Fruit fly (Drosophila melanogaster) whole organism, embryonic: Measurements from ENCODE around the gene Gbeta76C.

ENCODE experiments used
- ATbp ChIP-seq: fragments of 200-800 bp; sonication (Bioruptor generic); optimal IDR thresholded peaks from 2 replicates; lab custom pipeline; 2017; ENCODE audit warnings: missing biosample characterization, mild to moderate bottlenecking, missing genetic modification characterization, missing genetic modification reagents
- Aef1 ChIP-seq: fragments of 200-800 bp; sonication (Bioruptor generic); IDR thresholded peaks from 3 replicates; pipeline ENCODE4 v1.3.6; 2022; ENCODE audit warnings: missing biosample characterization, missing genetic modification characterization
- Asciz ChIP-seq: fragments of 200-800 bp; sonication (Bioruptor generic); optimal IDR thresholded peaks from 2 replicates; lab custom pipeline; 2017; ENCODE audit warnings: missing biosample characterization, mild to moderate bottlenecking, missing genetic modification characterization, missing genetic modification reagents
- Atf-2 ChIP-seq: fragments of 200-800 bp; sonication (Bioruptor generic); optimal IDR thresholded peaks from 2 replicates; lab custom pipeline; 2016; ENCODE audit warnings: missing biosample characterization, missing genetic modification characterization
- Awh ChIP-seq: fragments of 200-800 bp; sonication (Bioruptor generic); IDR thresholded peaks from 2 replicates; pipeline ENCODE4, ENCODE4 v1.3.6; 2022; ENCODE audit warnings: missing biosample characterization, missing genetic modification characterization
- CG11085 ChIP-seq: fragments of 200-800 bp; sonication (Bioruptor generic); IDR thresholded peaks from 2 replicates; pipeline ENCODE4 v1.3.6; 2022; ENCODE audit warnings: missing biosample characterization, missing genetic modification characterization
- CG12071 ChIP-seq: fragments of 200-800 bp; sonication (Bioruptor generic); optimal IDR thresholded peaks from 3 replicates; lab custom pipeline; 2018; ENCODE audit warnings: missing biosample characterization, mild to moderate bottlenecking, missing genetic modification characterization
- CG13123 ChIP-seq: fragments of 200-800 bp; sonication (Bioruptor generic); optimal IDR thresholded peaks from 2 replicates; lab custom pipeline; 2016; ENCODE audit warnings: missing biosample characterization, missing genetic modification characterization
- CG13296 ChIP-seq: fragments of 200-800 bp; sonication (Bioruptor generic); optimal IDR thresholded peaks from 3 replicates; lab custom pipeline; 2018; ENCODE audit warnings: missing biosample characterization, mild to moderate bottlenecking, missing genetic modification characterization
- CG15601 ChIP-seq: fragments of 200-800 bp; sonication (Bioruptor generic); optimal IDR thresholded peaks from 3 replicates; lab custom pipeline; 2019; ENCODE audit warnings: missing biosample characterization, mild to moderate bottlenecking, missing genetic modification characterization, moderate library complexity
- CG17328 ChIP-seq: fragments of 200-800 bp; sonication (Bioruptor generic); IDR thresholded peaks from 2 replicates; pipeline ENCODE4 v1.3.6; 2022; ENCODE audit warnings: missing biosample characterization, missing genetic modification characterization
- CG17829 ChIP-seq: fragments of 200-800 bp; optimal IDR thresholded peaks from 2 replicates; lab custom pipeline; 2019; ENCODE audit warnings: missing biosample characterization, mild to moderate bottlenecking, missing genetic modification characterization, moderate library complexity
- CG18619 ChIP-seq: fragments of 200-800 bp; sonication (Bioruptor generic); optimal IDR thresholded peaks from 3 replicates; lab custom pipeline; 2017; ENCODE audit warnings: missing biosample characterization, mild to moderate bottlenecking, missing genetic modification characterization
- CG2678 ChIP-seq: fragments of 200-800 bp; sonication (Bioruptor generic); optimal IDR thresholded peaks from 3 replicates; lab custom pipeline; 2019; ENCODE audit warnings: missing biosample characterization, mild to moderate bottlenecking, missing genetic modification characterization, moderate library complexity
- CG2712 ChIP-seq: fragments of 200-800 bp; optimal IDR thresholded peaks from 3 replicates; lab custom pipeline; 2019; ENCODE audit warnings: missing biosample characterization, mild to moderate bottlenecking, missing genetic modification characterization, moderate library complexity
- CG32532 ChIP-seq: fragments of 200-800 bp; sonication (Bioruptor generic); IDR thresholded peaks from 2 replicates; pipeline ENCODE4 v1.3.6; 2022; ENCODE audit warnings: missing biosample characterization, missing genetic modification characterization
- CG4424 ChIP-seq: fragments of 200-800 bp; sonication (Bioruptor generic); optimal IDR thresholded peaks from 3 replicates; lab custom pipeline; 2016; ENCODE audit warnings: missing biosample characterization, missing genetic modification characterization
- CG5953 ChIP-seq: fragments of 200-800 bp; sonication (Bioruptor generic); IDR thresholded peaks from 2 replicates; pipeline ENCODE4 v1.3.6; 2022; ENCODE audit warnings: missing biosample characterization, missing genetic modification characterization
- CG6254 ChIP-seq: fragments of 200-800 bp; sonication (Bioruptor generic); optimal IDR thresholded peaks from 3 replicates; lab custom pipeline; 2017; ENCODE audit warnings: mild to moderate bottlenecking, missing biosample characterization, missing genetic modification reagents, missing genetic modification characterization
- CG7357 ChIP-seq: fragments of 200-800 bp; sonication (Bioruptor generic); IDR thresholded peaks from 3 replicates; pipeline ENCODE4 v1.3.6; 2022; ENCODE audit warnings: missing biosample characterization, missing genetic modification characterization
- CG7745 ChIP-seq: fragments of 200-800 bp; sonication (Bioruptor generic); optimal IDR thresholded peaks from 2 replicates; lab custom pipeline; 2018; ENCODE audit warnings: missing biosample characterization, mild to moderate bottlenecking, missing genetic modification characterization, moderate library complexity
- CG9437 ChIP-seq: fragments of 200-800 bp; sonication (Bioruptor generic); optimal IDR thresholded peaks from 2 replicates; lab custom pipeline; 2018; ENCODE audit warnings: missing biosample characterization, mild to moderate bottlenecking, missing genetic modification characterization
- CrebB ChIP-seq: fragments of 200-800 bp; sonication (Bioruptor generic); optimal IDR thresholded peaks from 3 replicates; lab custom pipeline; 2018; ENCODE audit warnings: missing biosample characterization, mild to moderate bottlenecking, missing genetic modification characterization
- D19A ChIP-seq: fragments of 200-800 bp; optimal IDR thresholded peaks from 3 replicates; lab custom pipeline; 2019; ENCODE audit warnings: missing biosample characterization, mild to moderate bottlenecking, missing genetic modification characterization, moderate library complexity
- Dll ChIP-seq: fragments of 200-800 bp; sonication (Bioruptor generic); IDR thresholded peaks from 4 replicates; pipeline ENCODE4 v1.3.6; 2022; ENCODE audit warnings: missing biosample characterization, missing genetic modification characterization; ENCODE audit not compliant: partially characterized antibody
- E2f1 ChIP-seq: fragments of 200-800 bp; sonication (Bioruptor generic); IDR thresholded peaks from 2 replicates; pipeline ENCODE4 v1.3.6; 2022; ENCODE audit warnings: missing biosample characterization, missing genetic modification characterization
- Eip74EF ChIP-seq, 2 experiments: fragments of 200-800 bp in 1 of 2; fragments of >200 bp in 1 of 2; sonication (Bioruptor generic) in 1 of 2; optimal IDR thresholded peaks; 2 replicates each; lab custom pipeline; 2017 to 2019; ENCODE audit warnings: missing biosample characterization in 2 of 2, missing genetic modification characterization in 2 of 2, mild to moderate bottlenecking in 1 of 2, moderate library complexity in 1 of 2
- Lhr ChIP-seq: fragments of 200-800 bp; sonication (Bioruptor generic); optimal IDR thresholded peaks from 3 replicates; lab custom pipeline; 2017; ENCODE audit warnings: mild to moderate bottlenecking, missing biosample characterization, missing genetic modification reagents, missing genetic modification characterization
- MESR4 ChIP-seq: fragments of 200-800 bp; sonication (Bioruptor generic); optimal IDR thresholded peaks from 2 replicates; lab custom pipeline; 2018; ENCODE audit warnings: missing biosample characterization, mild to moderate bottlenecking, missing genetic modification characterization, moderate library complexity
- Nf-YA ChIP-seq: fragments of 200-800 bp; sonication (Bioruptor generic); IDR thresholded peaks from 2 replicates; pipeline ENCODE4 v1.3.6; 2022; ENCODE audit warnings: missing biosample characterization, missing genetic modification characterization
- Nf-YC ChIP-seq: fragments of 200-800 bp; optimal IDR thresholded peaks from 3 replicates; lab custom pipeline; 2019; ENCODE audit warnings: missing biosample characterization, mild to moderate bottlenecking, missing genetic modification characterization, moderate library complexity
- Six4 ChIP-seq: fragments of 200-800 bp; sonication (Bioruptor generic); optimal IDR thresholded peaks from 2 replicates; lab custom pipeline; 2016; ENCODE audit warnings: missing biosample characterization, missing genetic modification characterization
- Trl ChIP-seq, 3 experiments: fragments of >200 bp in 2 of 3; fragments of 200-800 bp in 1 of 3; sonication (Bioruptor generic) in 1 of 3; optimal IDR thresholded peaks; 2 replicates in 1 of 3; 3 replicates in 2 of 3; lab custom pipeline; 2016 to 2017; ENCODE audit warnings: missing biosample characterization in 1 of 3, missing genetic modification characterization in 1 of 3
- Xbp1 ChIP-seq: fragments of 200-800 bp; sonication (Bioruptor generic); optimal IDR thresholded peaks from 3 replicates; lab custom pipeline; 2016; ENCODE audit warnings: missing biosample characterization, mild to moderate bottlenecking, missing genetic modification characterization
- bcd ChIP-seq: fragments of 200-800 bp; sonication (Bioruptor generic); optimal IDR thresholded peaks from 2 replicates; lab custom pipeline; 2017; ENCODE audit warnings: missing biosample characterization, mild to moderate bottlenecking, missing genetic modification characterization
- crol ChIP-seq: fragments of 200-800 bp; sonication (Bioruptor generic); IDR thresholded peaks from 2 replicates; pipeline ENCODE4 v1.3.6; 2022; ENCODE audit warnings: missing biosample characterization, missing genetic modification characterization
- cwo ChIP-seq: fragments of 200-800 bp; sonication (Bioruptor generic); optimal IDR thresholded peaks from 3 replicates; lab custom pipeline; 2017; ENCODE audit warnings: missing biosample characterization, missing genetic modification characterization, mild to moderate bottlenecking, moderate library complexity, missing genetic modification reagents
- dpn ChIP-seq, 2 experiments: fragments of 200-800 bp; sonication (Bioruptor generic); optimal IDR thresholded peaks; 3 replicates each; lab custom pipeline; 2016; ENCODE audit warnings: missing biosample characterization in 2 of 2, missing genetic modification characterization in 2 of 2
- fd3F ChIP-seq: fragments of 200-800 bp; sonication (Bioruptor generic); optimal IDR thresholded peaks from 2 replicates; lab custom pipeline; 2018; ENCODE audit warnings: missing biosample characterization, mild to moderate bottlenecking, missing genetic modification characterization, moderate library complexity
- hbn ChIP-seq: fragments of 200-800 bp; sonication (Bioruptor generic); IDR thresholded peaks from 2 replicates; pipeline ENCODE4 v1.3.6; 2022; ENCODE audit warnings: missing biosample characterization, missing genetic modification characterization; ENCODE audit not compliant: partially characterized antibody
- nerfin-1 ChIP-seq: fragments of 200-800 bp; sonication (Bioruptor generic); optimal IDR thresholded peaks from 3 replicates; lab custom pipeline; 2019; ENCODE audit warnings: missing biosample characterization, mild to moderate bottlenecking, missing genetic modification characterization, moderate library complexity
- nmo ChIP-seq: fragments of 200-800 bp; sonication (Bioruptor generic); optimal IDR thresholded peaks from 2 replicates; lab custom pipeline; 2018; ENCODE audit warnings: missing biosample characterization, mild to moderate bottlenecking, missing genetic modification characterization, moderate library complexity
- pb ChIP-seq: fragments of 200-800 bp; sonication (Bioruptor generic); optimal IDR thresholded peaks from 3 replicates; lab custom pipeline; 2016; ENCODE audit warnings: missing biosample characterization, missing genetic modification characterization
- ranshi ChIP-seq: fragments of 200-800 bp; sonication (Bioruptor generic); IDR thresholded peaks from 2 replicates; pipeline ENCODE4 v1.3.6; 2022; ENCODE audit warnings: missing biosample characterization, missing genetic modification characterization
- shn ChIP-seq: fragments of 200-800 bp; sonication (Bioruptor generic); optimal IDR thresholded peaks from 3 replicates; lab custom pipeline; 2016; ENCODE audit warnings: missing biosample characterization, missing genetic modification characterization
- slbo ChIP-seq: fragments of 200-800 bp; sonication (Bioruptor generic); IDR thresholded peaks from 2 replicates; pipeline ENCODE4 v1.3.6; 2022; ENCODE audit warnings: missing biosample characterization, missing genetic modification characterization
- usp ChIP-seq: fragments of >200 bp; optimal IDR thresholded peaks from 2 replicates; lab custom pipeline; 2017; ENCODE audit warnings: missing biosample characterization, missing genetic modification characterization
- wor ChIP-seq: fragments of 200-800 bp; sonication (Bioruptor generic); IDR thresholded peaks from 2 replicates; pipeline ENCODE4 v1.3.6; 2022; ENCODE audit warnings: missing biosample characterization, missing genetic modification characterization
- yki ChIP-seq: fragments of >200 bp; optimal IDR thresholded peaks from 3 replicates; lab custom pipeline; 2018
- zen ChIP-seq: fragments of 200-800 bp; sonication (Bioruptor generic); optimal IDR thresholded peaks from 3 replicates; lab custom pipeline; 2018; ENCODE audit warnings: missing biosample characterization, mild to moderate bottlenecking, missing genetic modification characterization, moderate library complexity
- zfh2 ChIP-seq: fragments of 200-800 bp; sonication (Bioruptor generic); optimal IDR thresholded peaks from 2 replicates; lab custom pipeline; 2016; ENCODE audit warnings: missing biosample characterization, missing genetic modification characterization

The Gbeta76C gene

dm6 chr3L:19674317-19674716 is 13.1 kb upstream of the Gbeta76C start (continued):
- TF ChIP-seq CG17328 (GFP tag; lab: Robert Waterston, UW) (peak; percentile 36; the same call in 1 of the 2 replicates), Dll (GFP tag; lab: Robert Waterston, UW) (no peak), fd3F (GFP tag; lab: Kevin White, UChicago) (no peak), nerfin-1 (tag; lab: Kevin White, UChicago) (no peak), nmo (GFP tag; lab: Kevin White, UChicago) (peak; percentile 38), bcd (GFP tag; lab: Kevin White, UChicago) (peak; percentile 11), Atf-2 (GFP tag; lab: Kevin White, UChicago) (no peak), CG5953 (0 out of 2 replicates have a peak, but pooled peaks have one; percentile 25), Aef1 (no peak), CG6254 (GFP tag; lab: Kevin White, UChicago) (peak; percentile 25), CG9437 (GFP tag; lab: Kevin White, UChicago) (no peak), Awh (GFP tag; lab: Robert Waterston, UW) (no peak), CG4424 (GFP tag; lab: Kevin White, UChicago) (peak; percentile 12), CG13123 (GFP tag; lab: Kevin White, UChicago) (no peak), E2f1 (GFP tag; lab: Robert Waterston, UW) (no peak), ranshi (GFP tag; lab: Robert Waterston, UW) (peak; percentile 34; the same call in 1 of the 2 replicates), CG7357 (GFP tag; lab: Robert Waterston, UW) (no peak), CG11085 (no peak), zfh2 (GFP tag; lab: Kevin White, UChicago) (no peak), Asciz (no peak), CG12071 (GFP tag; lab: Kevin White, UChicago) (no peak), CG2712 (tag; lab: Kevin White, UChicago) (peak; percentile 65), cwo (no peak), CG18619 (GFP tag; lab: Kevin White, UChicago) (no peak), Nf-YA (no peak), crol (0 out of 2 replicates have a peak, but pooled peaks have one; percentile 26), MESR4 (GFP tag; lab: Kevin White, UChicago) (no peak), Xbp1 (GFP tag; lab: Kevin White, UChicago) (peak; percentile 40), CG17829 (tag; lab: Kevin White, UChicago) (peak; percentile 32), CG13296 (GFP tag; lab: Kevin White, UChicago) (no peak), zen (tag; lab: Kevin White, UChicago) (peak; percentile 4), wor (no peak), CG32532 (GFP tag; lab: Robert Waterston, UW) (no peak), CG15601 (tag; lab: Kevin White, UChicago) (peak; percentile 8), CrebB (tag; lab: Kevin White, UChicago) (no peak), slbo (GFP tag; lab: Robert Waterston, UW) (no peak), Six4 (peak; percentile 7), usp (GFP tag; lab: Kevin White, UChicago) (no peak), hbn (GFP tag; lab: Robert Waterston, UW) (no peak), Eip74EF (GFP tag; optimal IDR thresholded peaks at IDR 0.05; lab: Kevin White, UChicago) (no peak), CG7745 (tag; lab: Kevin White, UChicago) (no peak), ATbp (peak; percentile 9), D19A (tag; lab: Kevin White, UChicago) (peak; percentile 35), CG2678 (peak; percentile 31), shn (no peak), Trl (optimal IDR thresholded peaks at IDR 0.05; lab: Kevin White, UChicago) (no peak), Trl (GFP tag; optimal IDR thresholded peaks at IDR 0.05; lab: Kevin White, UChicago) (no peak), Nf-YC (no peak), yki (lab: Kevin White, UChicago) (no peak), dpn (GFP tag; optimal IDR thresholded peaks at IDR 0.05; lab: Kevin White, UChicago) (no peak), pb (GFP tag; lab: Kevin White, UChicago) (no peak), Lhr (no peak)
